Worm (Caenorhabditis elegans) whole organism, young adult: ENCODE measurements around the gene Y42H9AR.2.
A peak's percentile ranks its signal among the peaks of the same experiment; 100 is the strongest.

Experiments
- B0261.1 ChIP-seq: sonication (generic microtip); optimal IDR thresholded peaks from 2 replicates; lab custom pipeline; 2016; ENCODE audit warnings: mild to moderate bottlenecking, missing genetic modification characterization, moderate library complexity, missing compliant biosample characterization
- K11D2.4 ChIP-seq: fragments of 200-800 bp; sonication (Bioruptor generic); IDR thresholded peaks from 2 replicates; pipeline ENCODE4 v1.3.6; 2022; ENCODE audit warnings: missing genetic modification reagents, missing genetic modification characterization, missing compliant biosample characterization
- T26A5.8 ChIP-seq: sonication (generic microtip); optimal IDR thresholded peaks from 2 replicates; lab custom pipeline; 2016; ENCODE audit warnings: missing genetic modification characterization, missing compliant biosample characterization
- Y53F4B.3 ChIP-seq: fragments of 200-800 bp; sonication (Bioruptor generic); IDR thresholded peaks from 2 replicates; pipeline ENCODE4 v1.3.6; 2022; ENCODE audit warnings: missing genetic modification reagents, missing genetic modification characterization, missing compliant biosample characterization
- Y53G8AR.9 ChIP-seq: fragments of 200-800 bp; sonication (Bioruptor generic); conservative IDR thresholded peaks from 2 replicates; pipeline ENCODE4 v1.3.6; 2022; ENCODE audit warnings: missing genetic modification reagents, missing genetic modification characterization, missing compliant biosample characterization
- Y56A3A.18 ChIP-seq: fragments of 200-800 bp; sonication (Bioruptor generic); IDR thresholded peaks from 2 replicates; pipeline ENCODE4 v1.3.6; 2022; ENCODE audit warnings: missing genetic modification reagents, missing genetic modification characterization, missing compliant biosample characterization
- attf-3 ChIP-seq: fragments of 200-800 bp; sonication (Bioruptor generic); conservative IDR thresholded peaks from 2 replicates; pipeline ENCODE4 v1.3.6; 2022; ENCODE audit warnings: missing genetic modification reagents, missing genetic modification characterization, missing compliant biosample characterization
- attf-5 ChIP-seq: fragments of 200-800 bp; sonication (Bioruptor generic); optimal IDR thresholded peaks from 2 replicates; lab custom pipeline; 2018; ENCODE audit warnings: mild to moderate bottlenecking, missing genetic modification characterization, missing compliant biosample characterization
- bed-1 ChIP-seq: fragments of 200-800 bp; sonication (Bioruptor generic); IDR thresholded peaks from 2 replicates; pipeline ENCODE4 v1.3.6; 2022; ENCODE audit warnings: missing genetic modification reagents, missing genetic modification characterization, missing compliant biosample characterization
- ceh-58 ChIP-seq: fragments of 200-800 bp; sonication (Bioruptor generic); IDR thresholded peaks from 2 replicates; pipeline ENCODE4 v1.3.6; 2022; ENCODE audit warnings: missing genetic modification characterization, missing compliant biosample characterization
- efl-1 ChIP-seq: fragments of 150-350 bp; optimal IDR thresholded peaks from 2 replicates; lab custom pipeline; 2014; ENCODE audit warnings: missing biosample characterization, missing genetic modification reagents, missing genetic modification characterization
- egl-18 ChIP-seq: fragments of 200-800 bp; sonication (Bioruptor generic); IDR thresholded peaks from 2 replicates; pipeline ENCODE4 v1.3.6; 2022; ENCODE audit warnings: missing genetic modification reagents, missing genetic modification characterization, missing compliant biosample characterization
- egl-44 ChIP-seq: fragments of 200-800 bp; sonication (Bioruptor generic); IDR thresholded peaks from 2 replicates; pipeline ENCODE4 v1.3.6; 2022; ENCODE audit warnings: missing genetic modification reagents, missing genetic modification characterization, missing compliant biosample characterization
- egrh-3 ChIP-seq: fragments of 200-800 bp; sonication (Bioruptor generic); IDR thresholded peaks from 2 replicates; pipeline ENCODE4 v1.3.6; 2022; ENCODE audit warnings: missing genetic modification reagents, missing genetic modification characterization, missing compliant biosample characterization
- ekl-4 ChIP-seq: fragments of 200-800 bp; sonication (Bioruptor generic); IDR thresholded peaks from 2 replicates; pipeline ENCODE4 v1.3.6; 2022; ENCODE audit warnings: missing genetic modification reagents, missing genetic modification characterization, missing compliant biosample characterization
- hmg-1.2 ChIP-seq: fragments of 200-800 bp; sonication (Bioruptor generic); IDR thresholded peaks from 2 replicates; pipeline ENCODE4 v1.3.6; 2022; ENCODE audit warnings: missing genetic modification reagents, missing genetic modification characterization, missing compliant biosample characterization
- let-526 ChIP-seq: fragments of 200-800 bp; sonication (Bioruptor generic); IDR thresholded peaks from 2 replicates; pipeline ENCODE4 v1.3.6; 2022; ENCODE audit warnings: missing genetic modification reagents, missing genetic modification characterization, missing compliant biosample characterization
- let-607 ChIP-seq, 2 experiments: fragments of 200-800 bp in 1 of 2; sonication (Bioruptor generic) in 1 of 2; sonication (generic microtip) in 1 of 2; optimal IDR thresholded peaks; 2 replicates each; lab custom pipeline; 2016 to 2018; ENCODE audit warnings: mild to moderate bottlenecking in 2 of 2, missing compliant biosample characterization in 2 of 2, missing genetic modification characterization in 2 of 2, moderate library complexity in 2 of 2, missing genotype in 1 of 2
- lin-35 ChIP-seq, 3 experiments: fragments of 150-350 bp in 2 of 3; sonication (generic microtip) in 1 of 3; optimal IDR thresholded peaks; 2 replicates each; lab custom pipeline; 2014 to 2018; ENCODE audit warnings: missing biosample characterization in 3 of 3, missing genetic modification characterization in 3 of 3, missing genetic modification reagents in 3 of 3
- lsy-27 ChIP-seq: sonication (generic microtip); optimal IDR thresholded peaks from 2 replicates; lab custom pipeline; 2017; ENCODE audit warnings: missing genetic modification characterization, mild to moderate bottlenecking, missing compliant biosample characterization, antibody characterized with exemption, missing genotype, borderline replicate concordance; ENCODE audit not compliant: insufficient read depth
- madf-6 ChIP-seq: fragments of 200-800 bp; sonication (Bioruptor generic); IDR thresholded peaks from 2 replicates; pipeline ENCODE4 v1.3.6; 2022; ENCODE audit warnings: missing genetic modification reagents, missing genetic modification characterization, missing compliant biosample characterization
- madf-8 ChIP-seq: fragments of 200-800 bp; sonication (Bioruptor generic); conservative IDR thresholded peaks from 2 replicates; pipeline ENCODE4 v1.3.6; 2022; ENCODE audit warnings: missing genetic modification reagents, missing genetic modification characterization, missing compliant biosample characterization
- mel-28 ChIP-seq: sonication (generic microtip); optimal IDR thresholded peaks from 2 replicates; lab custom pipeline; 2016; ENCODE audit warnings: borderline replicate concordance, mild to moderate bottlenecking, missing genetic modification characterization, missing compliant biosample characterization
- mes-4 ChIP-seq: sonication (generic microtip); optimal IDR thresholded peaks from 2 replicates; lab custom pipeline; 2016; ENCODE audit warnings: missing genotype, missing genetic modification characterization, missing compliant biosample characterization
- nfyb-1 ChIP-seq: fragments of 200-800 bp; sonication (Bioruptor generic); IDR thresholded peaks from 2 replicates; pipeline ENCODE4 v1.3.6; 2022; ENCODE audit warnings: missing genetic modification reagents, missing genetic modification characterization, missing compliant biosample characterization
- nhr-80 ChIP-seq: sonication (generic microtip); optimal IDR thresholded peaks from 2 replicates; lab custom pipeline; 2016; ENCODE audit warnings: missing genetic modification characterization, missing compliant biosample characterization
- rcor-1 ChIP-seq: fragments of 200-800 bp; sonication (Bioruptor generic); IDR thresholded peaks from 2 replicates; pipeline ENCODE4 v1.3.6; 2022; ENCODE audit warnings: missing genetic modification reagents, missing genetic modification characterization, missing compliant biosample characterization
- sea-2 ChIP-seq: fragments of 200-800 bp; sonication (Bioruptor generic); IDR thresholded peaks from 2 replicates; pipeline ENCODE4 v1.3.6; 2022; ENCODE audit warnings: missing genetic modification characterization, missing compliant biosample characterization
- snpc-1.3 ChIP-seq: sonication (generic microtip); optimal IDR thresholded peaks from 2 replicates; lab custom pipeline; 2017; ENCODE audit warnings: missing genetic modification characterization, mild to moderate bottlenecking, missing compliant biosample characterization, antibody characterized with exemption, moderate library complexity, missing genotype, missing genetic modification reagents; ENCODE audit not compliant: insufficient read depth
- sptf-2 ChIP-seq: fragments of 200-800 bp; sonication (Bioruptor generic); optimal IDR thresholded peaks from 2 replicates; lab custom pipeline; 2018; ENCODE audit warnings: mild to moderate bottlenecking, missing genetic modification characterization, missing compliant biosample characterization
- tlf-1 ChIP-seq: fragments of 200-800 bp; sonication (Bioruptor generic); optimal IDR thresholded peaks from 2 replicates; lab custom pipeline; 2018; ENCODE audit warnings: mild to moderate bottlenecking, missing genetic modification characterization, missing compliant biosample characterization
- xnd-1 ChIP-seq: sonication (generic microtip); optimal IDR thresholded peaks from 2 replicates; lab custom pipeline; 2016; ENCODE audit warnings: missing genotype, missing genetic modification reagents, missing genetic modification characterization, missing compliant biosample characterization
- ztf-22 ChIP-seq: fragments of 200-800 bp; sonication (Bioruptor generic); optimal IDR thresholded peaks from 2 replicates; lab custom pipeline; 2018; ENCODE audit warnings: mild to moderate bottlenecking, missing genetic modification characterization, moderate library complexity, missing compliant biosample characterization
- ztf-28 ChIP-seq: fragments of 200-800 bp; sonication (Bioruptor generic); IDR thresholded peaks from 2 replicates; pipeline ENCODE4 v1.3.6; 2022; ENCODE audit warnings: missing genetic modification reagents, missing genetic modification characterization, missing compliant biosample characterization
- ztf-3 ChIP-seq: fragments of 200-800 bp; sonication (Bioruptor generic); optimal IDR thresholded peaks from 2 replicates; lab custom pipeline; 2018; ENCODE audit warnings: mild to moderate bottlenecking, missing genetic modification characterization, missing compliant biosample characterization

Y42H9AR.2 gene

DNA sequence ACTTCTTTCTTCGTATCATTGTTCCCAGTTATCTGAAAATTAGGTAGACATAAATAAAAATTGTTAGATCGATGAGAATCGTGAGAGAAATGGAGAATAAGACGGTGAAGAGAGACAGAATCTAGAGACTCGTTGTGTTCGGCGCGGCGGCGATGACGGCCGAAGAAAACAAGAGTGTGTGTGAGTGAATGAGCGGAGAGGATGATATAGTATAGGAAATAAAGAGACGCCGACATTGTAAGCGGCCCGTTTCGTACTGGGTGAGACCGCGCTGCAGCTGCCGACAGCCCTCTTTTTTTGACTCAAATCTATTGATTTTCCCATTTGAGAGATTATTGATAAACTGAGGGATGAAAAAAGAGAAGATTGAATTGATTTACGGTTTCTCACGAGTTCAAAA lies 12.5 kb downstream of the Y42H9AR.2 start, which contains the start of gene Y42H9AR.4:
Gene Y42H9AR.4 (minus strand): TSS at position 32 of the 400 bp plus-strand sequence.
- peak; percentile 12 for TF ChIP-seq nhr-80 (tag; lab: Kevin White, UChicago)
- TF ChIP-seq let-607 (tag; optimal IDR thresholded peaks at IDR 0.05; lab: Kevin White, UChicago) = peak in 1 of 2 experiments; percentile 12
- TF ChIP-seq madf-6 = peak; percentile 35; the same call in 1 of the 2 replicates
- TF ChIP-seq attf-5 = peak; percentile 30
- peak; percentile 98 for TF ChIP-seq hmg-1.2
- TF ChIP-seq Y53F4B.3 (GFP tag; lab: Robert Waterston, UW) = no peak
- TF ChIP-seq Y53G8AR.9 (GFP tag; lab: Robert Waterston, UW) = 0 out of 2 replicates have a peak, but pooled peaks have one; percentile 30
- 0 out of 2 replicates have a peak, but pooled peaks have one; percentile 17 for TF ChIP-seq rcor-1 (GFP tag; lab: Robert Waterston, UW)
- no peak for TF ChIP-seq ztf-22 (GFP tag; lab: Kevin White, UChicago)
- no peak for TF ChIP-seq T26A5.8 (tag; lab: Kevin White, UChicago)
- TF ChIP-seq ekl-4 (GFP tag; lab: Robert Waterston, UW) = 0 out of 2 replicates have a peak, but pooled peaks have one; percentile 43

DNA sequence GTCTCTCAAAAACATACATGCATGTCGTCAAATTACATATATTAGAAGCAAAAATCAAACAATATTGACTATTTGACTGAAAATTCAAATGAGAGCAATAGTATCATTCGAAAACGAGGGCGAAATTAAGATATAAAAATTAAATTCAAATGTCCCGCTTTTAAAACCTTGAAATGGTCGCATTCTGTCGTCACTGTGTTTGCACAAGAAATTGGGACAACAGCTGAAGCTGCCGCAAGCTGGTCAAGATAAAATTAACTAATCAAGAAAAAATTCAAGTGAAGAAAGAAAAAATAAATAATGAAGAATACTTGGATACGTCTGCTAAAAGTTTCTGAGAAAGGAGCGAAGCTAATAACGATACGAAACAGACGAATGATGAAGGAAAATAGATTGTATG lies 12.9 kb downstream of the Y42H9AR.2 start:
- TF ChIP-seq ztf-3 (GFP tag; lab: Kevin White, UChicago) (no peak), bed-1 (no peak), efl-1 (GFP tag; lab: Kevin White, UChicago) (no peak), Y53G8AR.9 (GFP tag; lab: Robert Waterston, UW) (no peak)

ce11 chrIV:8113161-8113560 lies 13.5 kb downstream of the Y42H9AR.2 start, which contains the start of gene Y42H9AR.1:
Y42H9AR.1 (plus strand) TSS chrIV:8113393.
- TF ChIP-seq egl-44 (GFP tag; lab: Robert Waterston, UW) (no peak), snpc-1.3 (tag; lab: Kevin White, UChicago) (peak; percentile 42), let-607 (tag; optimal IDR thresholded peaks at IDR 0.05; lab: Kevin White, UChicago) (peak; percentile 86 to 93)

DNA sequence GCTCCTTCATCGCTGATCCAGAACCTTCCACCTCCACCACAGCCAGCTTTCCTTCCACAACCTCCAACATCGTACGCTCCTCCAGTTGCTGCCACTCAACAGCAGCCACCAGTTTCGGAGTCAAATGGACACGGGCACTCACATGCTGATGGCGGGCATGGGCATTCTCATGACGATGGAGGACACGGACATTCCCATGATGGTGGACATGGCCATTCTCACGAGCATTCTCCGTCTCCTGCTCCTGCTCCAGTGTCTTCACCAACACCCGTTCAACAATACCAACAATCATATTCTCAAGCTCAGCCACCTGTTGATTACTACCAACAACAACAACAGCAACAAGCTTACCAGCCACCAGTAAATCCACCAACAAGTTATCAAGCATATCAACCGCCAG lies 14.8 kb downstream of the Y42H9AR.2 start:
- TF ChIP-seq B0261.1 (tag; lab: Kevin White, UChicago) (no peak), egl-18 (GFP tag; lab: Robert Waterston, UW) (no peak), egrh-3 (GFP tag; lab: Robert Waterston, UW) (0 out of 2 replicates have a peak, but pooled peaks have one; percentile 13), Y56A3A.18 (no peak), nfyb-1 (GFP tag; lab: Robert Waterston, UW) (no peak)

DNA sequence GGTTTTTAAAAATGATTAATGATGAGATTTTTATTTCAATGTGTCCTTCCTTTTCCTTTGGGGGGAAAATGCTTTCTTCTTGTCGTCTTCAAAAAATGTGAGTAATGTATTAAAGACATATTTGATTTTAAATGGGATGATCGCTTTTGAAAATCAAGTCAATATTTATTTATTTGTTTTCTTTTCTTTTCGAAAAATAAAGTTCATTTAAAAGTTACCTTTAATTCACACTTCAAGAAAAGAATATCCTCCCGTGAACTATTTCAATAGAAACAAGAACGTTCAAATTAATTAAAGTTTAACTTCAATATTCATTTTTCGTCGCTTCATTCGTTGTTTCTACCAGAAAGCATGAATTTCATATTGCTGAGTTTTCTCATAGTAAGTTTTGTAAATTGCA lies 15.8 kb downstream of the Y42H9AR.2 start, which contains the start of gene irld-8:
Gene irld-8 (plus strand): TSS at position 301 of the 400 bp plus-strand sequence.
- no peak for TF ChIP-seq lsy-27 (tag; lab: Kevin White, UChicago)
- TF ChIP-seq madf-8 = no peak
- TF ChIP-seq ceh-58 (GFP tag; lab: Robert Waterston, UW) = no peak
- TF ChIP-seq tlf-1 (GFP tag; lab: Kevin White, UChicago) = no peak
- TF ChIP-seq sptf-2 = no peak
- no peak for TF ChIP-seq K11D2.4
- TF ChIP-seq let-526 = no peak
- no peak for TF ChIP-seq lin-35 (GFP tag; optimal IDR thresholded peaks at IDR 0.05; lab: Kevin White, UChicago)
- no peak for TF ChIP-seq mes-4
- TF ChIP-seq ztf-28 (GFP tag; lab: Robert Waterston, UW) = no peak
- no peak for TF ChIP-seq mel-28
- TF ChIP-seq xnd-1 (tag; lab: Kevin White, UChicago) = no peak
- TF ChIP-seq attf-3 (GFP tag; lab: Robert Waterston, UW) = no peak
- no peak for TF ChIP-seq sea-2 (GFP tag; lab: Robert Waterston, UW)
- no peak for TF ChIP-seq rcor-1 (GFP tag; lab: Robert Waterston, UW)
- TF ChIP-seq Y56A3A.18 = no peak
